Fruit fly (Drosophila melanogaster) whole organism, embryonic: ENCODE results near the gene CG5180.

Source experiments
- Atf6 ChIP-seq: fragments of 200-800 bp; sonication (Bioruptor generic); IDR thresholded peaks from 2 replicates; pipeline ENCODE4 v1.3.6; 2022; ENCODE audit warnings: missing biosample characterization, missing genetic modification characterization
- CG10959 ChIP-seq: fragments of 200-800 bp; sonication (Bioruptor generic); IDR thresholded peaks from 2 replicates; pipeline ENCODE4 v1.3.6; 2022; ENCODE audit warnings: missing biosample characterization, missing genetic modification characterization
- CG11093 ChIP-seq: fragments of 200-800 bp; sonication (Bioruptor generic); IDR thresholded peaks from 3 replicates; pipeline ENCODE4 v1.3.6; 2022; ENCODE audit warnings: missing biosample characterization, missing genetic modification characterization
- CG12104 ChIP-seq: fragments of 200-800 bp; sonication (Bioruptor generic); optimal IDR thresholded peaks from 3 replicates; lab custom pipeline; 2016; ENCODE audit warnings: missing biosample characterization, missing genetic modification characterization
- CG12219 ChIP-seq: fragments of 200-800 bp; sonication (Bioruptor generic); optimal IDR thresholded peaks from 3 replicates; lab custom pipeline; 2018; ENCODE audit warnings: missing biosample characterization, mild to moderate bottlenecking, missing genetic modification characterization
- CG13424 ChIP-seq: fragments of 200-800 bp; sonication (Bioruptor generic); optimal IDR thresholded peaks from 2 replicates; lab custom pipeline; 2019; ENCODE audit warnings: missing biosample characterization, mild to moderate bottlenecking, missing genetic modification characterization, moderate library complexity
- CG13775 ChIP-seq: fragments of 200-800 bp; sonication (Bioruptor generic); optimal IDR thresholded peaks from 3 replicates; lab custom pipeline; 2017; ENCODE audit warnings: missing biosample characterization, mild to moderate bottlenecking, missing genetic modification characterization
- CG16863 ChIP-seq: fragments of 200-800 bp; sonication (Bioruptor generic); optimal IDR thresholded peaks from 3 replicates; lab custom pipeline; 2016; ENCODE audit warnings: missing biosample characterization, missing genetic modification characterization
- CG17912 ChIP-seq: fragments of 200-800 bp; sonication (Bioruptor generic); optimal IDR thresholded peaks from 2 replicates; lab custom pipeline; 2018; ENCODE audit warnings: missing biosample characterization, mild to moderate bottlenecking, missing genetic modification characterization
- CG2202 ChIP-seq: fragments of 200-800 bp; sonication (Bioruptor generic); optimal IDR thresholded peaks from 2 replicates; lab custom pipeline; 2018; ENCODE audit warnings: missing biosample characterization, mild to moderate bottlenecking, missing genetic modification characterization
- CG2889 ChIP-seq: fragments of 200-800 bp; sonication (Bioruptor generic); IDR thresholded peaks from 3 replicates; pipeline ENCODE4 v1.3.6; 2022; ENCODE audit warnings: missing biosample characterization, missing genetic modification characterization
- CG34376 ChIP-seq: fragments of 200-800 bp; sonication (Bioruptor generic); optimal IDR thresholded peaks from 2 replicates; lab custom pipeline; 2018; ENCODE audit warnings: missing biosample characterization, mild to moderate bottlenecking, missing genetic modification characterization
- CG34422 ChIP-seq: fragments of 200-800 bp; sonication (Bioruptor generic); IDR thresholded peaks from 3 replicates; pipeline ENCODE4 v1.3.6; 2022; ENCODE audit warnings: missing biosample characterization, missing genetic modification characterization
- CG3995 ChIP-seq: fragments of 200-800 bp; sonication (Bioruptor generic); optimal IDR thresholded peaks from 3 replicates; lab custom pipeline; 2016; ENCODE audit warnings: missing biosample characterization, missing genetic modification characterization
- CG4730 ChIP-seq: fragments of 200-800 bp; sonication (Bioruptor generic); IDR thresholded peaks from 2 replicates; pipeline ENCODE4 v1.3.6; 2022; ENCODE audit warnings: missing biosample characterization, missing genetic modification characterization
- CG6272 ChIP-seq: fragments of 200-800 bp; sonication (Bioruptor generic); IDR thresholded peaks from 2 replicates; pipeline ENCODE4 v1.3.6; 2022; ENCODE audit warnings: missing biosample characterization, missing genetic modification characterization
- CG6765 ChIP-seq: fragments of 200-800 bp; sonication (Bioruptor generic); optimal IDR thresholded peaks from 3 replicates; lab custom pipeline; 2017; ENCODE audit warnings: missing biosample characterization, mild to moderate bottlenecking, missing genetic modification characterization
- CG9215 ChIP-seq: fragments of 200-800 bp; sonication (Bioruptor generic); IDR thresholded peaks from 2 replicates; pipeline ENCODE4 v1.3.6; 2022; ENCODE audit warnings: missing biosample characterization, missing genetic modification characterization
- CG9932 ChIP-seq: fragments of 200-800 bp; sonication (Bioruptor generic); IDR thresholded peaks from 2 replicates; pipeline ENCODE4 v1.3.6; 2022; ENCODE audit warnings: missing biosample characterization, missing genetic modification characterization
- D19B ChIP-seq: fragments of 200-800 bp; sonication (Bioruptor generic); optimal IDR thresholded peaks from 2 replicates; lab custom pipeline; 2017; ENCODE audit warnings: missing biosample characterization, mild to moderate bottlenecking, missing genetic modification characterization
- Drgx ChIP-seq: fragments of 200-800 bp; sonication (Bioruptor generic); IDR thresholded peaks from 2 replicates; pipeline ENCODE4 v1.3.6; 2022; ENCODE audit warnings: missing biosample characterization, missing genetic modification characterization
- Hand ChIP-seq: fragments of 200-800 bp; sonication (Bioruptor generic); optimal IDR thresholded peaks from 2 replicates; lab custom pipeline; 2017; ENCODE audit warnings: mild to moderate bottlenecking, missing biosample characterization, missing genetic modification reagents, missing genetic modification characterization
- HmgD ChIP-seq: fragments of 200-800 bp; sonication (Bioruptor generic); optimal IDR thresholded peaks from 3 replicates; lab custom pipeline; 2016; ENCODE audit warnings: missing biosample characterization, missing genetic modification characterization
- Hmr ChIP-seq: fragments of 200-800 bp; sonication (Bioruptor generic); optimal IDR thresholded peaks from 3 replicates; lab custom pipeline; 2017; ENCODE audit warnings: mild to moderate bottlenecking, missing biosample characterization, missing genetic modification reagents, missing genetic modification characterization
- Hr51 ChIP-seq, 2 experiments: fragments of 200-800 bp; sonication (Bioruptor generic); optimal IDR thresholded peaks; 2 replicates in 1 of 2; 3 replicates in 1 of 2; lab custom pipeline; 2016 to 2018; ENCODE audit warnings: missing biosample characterization in 2 of 2, missing genetic modification characterization in 2 of 2, mild to moderate bottlenecking in 1 of 2, moderate library complexity in 1 of 2
- Hsf ChIP-seq: fragments of 200-800 bp; sonication (Bioruptor generic); optimal IDR thresholded peaks from 3 replicates; lab custom pipeline; 2016; ENCODE audit warnings: missing biosample characterization, missing genetic modification characterization
- Oli ChIP-seq: fragments of 200-800 bp; sonication (Bioruptor generic); optimal IDR thresholded peaks from 2 replicates; lab custom pipeline; 2018; ENCODE audit warnings: missing biosample characterization, mild to moderate bottlenecking, missing genetic modification characterization, moderate library complexity
- Spps ChIP-seq: fragments of 200-800 bp; sonication (Bioruptor generic); optimal IDR thresholded peaks from 2 replicates; lab custom pipeline; 2018; ENCODE audit warnings: missing biosample characterization, mild to moderate bottlenecking, missing genetic modification characterization
- Xrp1 ChIP-seq: fragments of 200-800 bp; sonication (Bioruptor generic); IDR thresholded peaks from 2 replicates; pipeline ENCODE4 v1.3.6; 2022; ENCODE audit warnings: missing biosample characterization, missing genetic modification characterization
- bcd ChIP-seq: fragments of 200-800 bp; sonication (Bioruptor generic); optimal IDR thresholded peaks from 2 replicates; lab custom pipeline; 2017; ENCODE audit warnings: missing biosample characterization, mild to moderate bottlenecking, missing genetic modification characterization
- bigmax ChIP-seq: fragments of 200-800 bp; sonication (Bioruptor generic); optimal IDR thresholded peaks from 2 replicates; lab custom pipeline; 2018; ENCODE audit warnings: missing biosample characterization, mild to moderate bottlenecking, missing genetic modification characterization
- chn ChIP-seq: fragments of 200-800 bp; sonication (Bioruptor generic); optimal IDR thresholded peaks from 2 replicates; lab custom pipeline; 2016; ENCODE audit warnings: missing biosample characterization, missing genetic modification characterization
- croc ChIP-seq: fragments of 200-800 bp; sonication (Bioruptor generic); conservative IDR thresholded peaks from 3 replicates; pipeline ENCODE4 v1.3.6; 2022; ENCODE audit warnings: missing biosample characterization, missing genetic modification characterization
- da ChIP-seq: fragments of 200-800 bp; sonication (Bioruptor generic); optimal IDR thresholded peaks from 2 replicates; lab custom pipeline; 2016; ENCODE audit warnings: missing biosample characterization, missing genetic modification characterization
- dmrt11E ChIP-seq: fragments of 200-800 bp; sonication (Bioruptor generic); optimal IDR thresholded peaks from 3 replicates; lab custom pipeline; 2018; ENCODE audit warnings: missing biosample characterization, mild to moderate bottlenecking, missing genetic modification characterization, moderate library complexity
- eve ChIP-seq, 2 experiments: fragments of >200 bp; optimal IDR thresholded peaks; 2 replicates each; lab custom pipeline; 2017; ENCODE audit warnings: missing biosample characterization in 2 of 2, missing genetic modification characterization in 2 of 2
- exex ChIP-seq: fragments of 200-800 bp; sonication (Bioruptor generic); optimal IDR thresholded peaks from 4 replicates; lab custom pipeline; 2018; ENCODE audit warnings: missing biosample characterization, mild to moderate bottlenecking, missing genetic modification characterization, moderate library complexity
- hbn ChIP-seq: fragments of 200-800 bp; sonication (Bioruptor generic); IDR thresholded peaks from 2 replicates; pipeline ENCODE4 v1.3.6; 2022; ENCODE audit warnings: missing biosample characterization, missing genetic modification characterization; ENCODE audit not compliant: partially characterized antibody
- kay ChIP-seq: fragments of 200-800 bp; sonication (Bioruptor generic); optimal IDR thresholded peaks from 2 replicates; lab custom pipeline; 2016; ENCODE audit warnings: missing biosample characterization, missing genetic modification characterization
- lola ChIP-seq, 3 experiments: fragments of >200 bp in 2 of 3; fragments of 200-800 bp in 1 of 3; sonication (Bioruptor generic) in 1 of 3; optimal IDR thresholded peaks; 2 replicates each; lab custom pipeline; 2017 to 2019; ENCODE audit warnings: missing biosample characterization in 3 of 3, missing genetic modification characterization in 3 of 3, mild to moderate bottlenecking in 1 of 3, moderate library complexity in 1 of 3
- peb ChIP-seq: fragments of 200-800 bp; sonication (Bioruptor generic); IDR thresholded peaks from 2 replicates; pipeline ENCODE4 v1.3.6; 2022; ENCODE audit warnings: missing biosample characterization, missing genetic modification characterization
- prd ChIP-seq, 3 experiments: fragments of >200 bp in 2 of 3; fragments of 200-800 bp in 1 of 3; sonication (Bioruptor generic) in 1 of 3; optimal IDR thresholded peaks in 2 of 3; IDR thresholded peaks in 1 of 3; 2 replicates in 2 of 3; 3 replicates in 1 of 3; pipeline versions ENCODE4 v1.3.6 to Lab custom; 2017 to 2022; ENCODE audit warnings: missing biosample characterization in 1 of 3, missing genetic modification characterization in 1 of 3
- sisA ChIP-seq: fragments of 200-800 bp; sonication (Bioruptor generic); IDR thresholded peaks from 2 replicates; pipeline ENCODE4 v1.3.6; 2022; ENCODE audit warnings: missing biosample characterization, missing genetic modification characterization
- sqz ChIP-seq: fragments of 200-800 bp; sonication (Bioruptor generic); optimal IDR thresholded peaks from 3 replicates; lab custom pipeline; 2018; ENCODE audit warnings: missing biosample characterization, mild to moderate bottlenecking, missing genetic modification characterization
- tgo ChIP-seq: fragments of 200-800 bp; sonication (Bioruptor generic); IDR thresholded peaks from 3 replicates; pipeline ENCODE4 v1.3.6; 2022; ENCODE audit warnings: missing biosample characterization, missing genetic modification characterization
- tio ChIP-seq: fragments of 200-800 bp; sonication (Bioruptor generic); optimal IDR thresholded peaks from 2 replicates; lab custom pipeline; 2017; ENCODE audit warnings: missing biosample characterization, missing genetic modification characterization, inconsistent platforms
- wek ChIP-seq: fragments of 200-800 bp; sonication (Bioruptor generic); optimal IDR thresholded peaks from 3 replicates; lab custom pipeline; 2018; ENCODE audit warnings: missing biosample characterization, mild to moderate bottlenecking, missing genetic modification characterization, moderate library complexity

CG5180 gene

dm6 chr3R:20558106-20558489 is 368 bp downstream of the CG5180 start (continued):
- TF ChIP-seq da (GFP tag; lab: Kevin White, UChicago) (no peak), wek (GFP tag; lab: Kevin White, UChicago) (peak; percentile 37), CG9932 (GFP tag; lab: Robert Waterston, UW) (peak; percentile 76), hbn (GFP tag; lab: Robert Waterston, UW) (peak; percentile 43), Hr51 (GFP tag; optimal IDR thresholded peaks at IDR 0.05; lab: Kevin White, UChicago) (peak in 1 of 2 experiments; percentile 23), HmgD (GFP tag; lab: Kevin White, UChicago) (no peak), CG11093 (GFP tag; lab: Robert Waterston, UW) (no peak; the same call in 2 of the 3 replicates), peb (GFP tag; lab: Robert Waterston, UW) (no peak), bcd (no peak), tgo (GFP tag; lab: Robert Waterston, UW) (no peak), CG34422 (GFP tag; lab: Robert Waterston, UW) (peak; percentile 18; the same call in 1 of the 3 replicates), sqz (peak; percentile 23), Atf6 (GFP tag; lab: Robert Waterston, UW) (no peak), CG12219 (GFP tag; lab: Kevin White, UChicago) (no peak), CG9215 (GFP tag; lab: Robert Waterston, UW) (peak; percentile 100), Hmr (GFP tag; lab: Kevin White, UChicago) (no peak), eve (GFP tag; optimal IDR thresholded peaks at IDR 0.05; lab: Kevin White, UChicago) (no peak), CG6765 (GFP tag; lab: Kevin White, UChicago) (no peak), Spps (tag; lab: Kevin White, UChicago) (no peak), tio (GFP tag; lab: Kevin White, UChicago) (no peak), croc (GFP tag; lab: Robert Waterston, UW) (no peak), CG10959 (GFP tag; lab: Robert Waterston, UW) (no peak), dmrt11E (tag; lab: Kevin White, UChicago) (no peak)
- TF ChIP-seq, all 482 proteins: peak for 94

dm6 chr3R:20560019-20560667 is 2.4 kb downstream of the CG5180 start, which contains the start of gene CG15922:
CG15922 (minus strand) TSS chr3R:20560280.
- TF ChIP-seq CG6272 (GFP tag; lab: Robert Waterston, UW) (no peak), CG13424 (tag; lab: Kevin White, UChicago) (peak; percentile 33), exex (tag; lab: Kevin White, UChicago) (peak; percentile 52), D19B (GFP tag; lab: Kevin White, UChicago) (peak; percentile 67), CG3995 (GFP tag; lab: Kevin White, UChicago) (peak; percentile 80), Hmr (GFP tag; lab: Kevin White, UChicago) (peak; percentile 13), CG34376 (peak; percentile 57), CG13775 (peak; percentile 22), CG17912 (no peak), Oli (tag; lab: Kevin White, UChicago) (peak; percentile 38), Hsf (GFP tag; lab: Kevin White, UChicago) (no peak), bigmax (GFP tag; lab: Kevin White, UChicago) (peak; percentile 30), CG4730 (GFP tag; lab: Robert Waterston, UW) (no peak), CG2889 (GFP tag; lab: Robert Waterston, UW) (peak; percentile 11; the same call in 1 of the 3 replicates), chn (GFP tag; lab: Kevin White, UChicago) (no peak), CG16863 (GFP tag; lab: Kevin White, UChicago) (no peak), prd (optimal IDR thresholded peaks at IDR 0.05; lab: Kevin White, UChicago) (no peak), prd (GFP tag; IDR thresholded peaks at IDR 0.05; lab: Robert Waterston, UW) (peak; percentile 7; the same call in 1 of the 3 replicates), Drgx (peak; percentile 16; the same call in 1 of the 2 replicates), Hand (GFP tag; lab: Kevin White, UChicago) (no peak), lola (GFP tag; optimal IDR thresholded peaks at IDR 0.05; lab: Kevin White, UChicago) (peak in 1 of 3 experiments; percentile 18), kay (GFP tag; lab: Kevin White, UChicago) (no peak), bcd (peak; percentile 32), CG12104 (GFP tag; lab: Kevin White, UChicago) (peak; percentile 39), Hr51 (GFP tag; optimal IDR thresholded peaks at IDR 0.05; lab: Kevin White, UChicago) (peak in 1 of 2 experiments; percentile 16), sisA (GFP tag; lab: Robert Waterston, UW) (no peak), peb (GFP tag; lab: Robert Waterston, UW) (no peak), Xrp1 (GFP tag; lab: Robert Waterston, UW) (0 out of 2 replicates have a peak, but pooled peaks have one; percentile 8), CG2202 (tag; lab: Kevin White, UChicago) (no peak)
